Worm (Caenorhabditis elegans) whole organism, L4 larva: ENCODE measurements around the gene sqv-1.

ENCODE experiments used
- D1046.2 ChIP-seq: fragments of 200-800 bp; sonication (Bioruptor generic); IDR thresholded peaks from 2 replicates; pipeline ENCODE4 v1.3.6; 2022; ENCODE audit warnings: missing genetic modification characterization, missing compliant biosample characterization
- F44E2.7 ChIP-seq: fragments of 200-800 bp; sonication (Bioruptor generic); IDR thresholded peaks from 2 replicates; pipeline ENCODE4 v2.1.2; 2022; ENCODE audit warnings: missing genetic modification characterization, missing compliant biosample characterization
- F49E8.2 ChIP-seq: sonication (generic microtip); optimal IDR thresholded peaks from 2 replicates; lab custom pipeline; 2016; ENCODE audit warnings: missing compliant biosample characterization, mild to moderate bottlenecking, missing genetic modification characterization, borderline replicate concordance
- T26A8.4 ChIP-seq: fragments of 200-800 bp; sonication (Bioruptor generic); IDR thresholded peaks from 2 replicates; pipeline ENCODE4 v1.3.6; 2022; ENCODE audit warnings: missing genetic modification characterization, missing compliant biosample characterization
- Y48G9A.11 ChIP-seq: fragments of 200-800 bp; sonication (Bioruptor generic); IDR thresholded peaks from 2 replicates; pipeline ENCODE4 v1.3.6; 2022; ENCODE audit warnings: missing genetic modification reagents, missing genetic modification characterization, missing compliant biosample characterization
- Y75B8A.6 ChIP-seq: fragments of 200-800 bp; sonication (Bioruptor generic); IDR thresholded peaks from 2 replicates; pipeline ENCODE4 v1.3.6; 2022; ENCODE audit warnings: missing genetic modification reagents, missing genetic modification characterization, missing compliant biosample characterization
- ZK546.5 ChIP-seq, 2 experiments: sonication (generic microtip); optimal IDR thresholded peaks; 2 replicates each; lab custom pipeline; 2017; ENCODE audit warnings: missing biosample characterization in 2 of 2, missing genetic modification characterization in 2 of 2
- aha-1 ChIP-seq: fragments of 150-350 bp; peaks from one replicate; lab custom pipeline; 2014; ENCODE audit warnings: missing biosample characterization, missing genetic modification characterization
- aly-2 ChIP-seq: sonication (generic microtip); optimal IDR thresholded peaks from 2 replicates; lab custom pipeline; 2018; ENCODE audit warnings: missing biosample characterization, missing genetic modification characterization
- attf-4 ChIP-seq: sonication (generic microtip); optimal IDR thresholded peaks from 3 replicates; lab custom pipeline; 2017; ENCODE audit warnings: missing biosample characterization, missing genetic modification characterization
- ceh-28 ChIP-seq: fragments of 150-350 bp; optimal IDR thresholded peaks from 2 replicates; lab custom pipeline; 2014; ENCODE audit warnings: missing biosample characterization, missing genetic modification reagents, missing genetic modification characterization
- cey-2 ChIP-seq: sonication (generic microtip); optimal IDR thresholded peaks from 3 replicates; lab custom pipeline; 2017; ENCODE audit warnings: missing genetic modification characterization, mild to moderate bottlenecking, missing compliant biosample characterization, antibody characterized with exemption, borderline replicate concordance; ENCODE audit not compliant: insufficient read depth
- daf-16 ChIP-seq, 3 experiments: sonication (generic microtip); optimal IDR thresholded peaks; 2 replicates each; lab custom pipeline; 2016 to 2017; ENCODE audit warnings: missing genetic modification characterization in 3 of 3, missing genetic modification reagents in 3 of 3, mild to moderate bottlenecking in 2 of 3, missing compliant biosample characterization in 2 of 3, missing biosample characterization in 1 of 3, moderate library complexity in 1 of 3
- daf-8 ChIP-seq: fragments of 200-800 bp; sonication (Bioruptor generic); IDR thresholded peaks from 2 replicates; pipeline ENCODE4 v1.3.6; 2022; ENCODE audit warnings: missing genetic modification characterization, missing compliant biosample characterization
- dmd-6 ChIP-seq: fragments of 200-800 bp; sonication (Bioruptor generic); IDR thresholded peaks from 2 replicates; pipeline ENCODE4 v1.3.6; 2022; ENCODE audit warnings: missing genetic modification reagents, missing genetic modification characterization, missing compliant biosample characterization
- dmd-8 ChIP-seq: fragments of 200-800 bp; sonication (Bioruptor generic); IDR thresholded peaks from 2 replicates; pipeline ENCODE4 v1.3.6; 2022; ENCODE audit warnings: missing genetic modification characterization, missing compliant biosample characterization
- dpl-1 ChIP-seq: fragments of 150-350 bp; optimal IDR thresholded peaks from 2 replicates; lab custom pipeline; 2014; ENCODE audit warnings: missing biosample characterization, missing genetic modification reagents, missing genetic modification characterization
- dve-1 ChIP-seq: sonication (generic microtip); optimal IDR thresholded peaks from 2 replicates; lab custom pipeline; 2017; ENCODE audit warnings: antibody characterized with exemption, mild to moderate bottlenecking, missing genetic modification characterization, missing compliant biosample characterization; ENCODE audit not compliant: insufficient read depth
- egl-27 ChIP-seq: sonication (generic microtip); optimal IDR thresholded peaks from 3 replicates; lab custom pipeline; 2017; ENCODE audit warnings: missing biosample characterization, missing genetic modification reagents, missing genetic modification characterization
- hlh-30 ChIP-seq: sonication (generic microtip); optimal IDR thresholded peaks from 2 replicates; lab custom pipeline; 2017; ENCODE audit warnings: antibody characterized with exemption, mild to moderate bottlenecking, missing genetic modification characterization, missing compliant biosample characterization; ENCODE audit not compliant: insufficient read depth
- hmg-1.1 ChIP-seq: fragments of 200-800 bp; sonication (Bioruptor generic); IDR thresholded peaks from 2 replicates; pipeline ENCODE4 v1.3.6; 2022; ENCODE audit warnings: missing genetic modification reagents, missing genetic modification characterization, missing compliant biosample characterization
- lin-13 ChIP-seq: fragments of 150-350 bp; optimal IDR thresholded peaks from 2 replicates; lab custom pipeline; 2014; ENCODE audit warnings: missing biosample characterization, missing genetic modification reagents, missing genetic modification characterization
- lin-15B ChIP-seq: fragments of 150-350 bp; sonication (generic microtip); optimal IDR thresholded peaks from 3 replicates; lab custom pipeline; 2014; ENCODE audit warnings: missing biosample characterization, missing genetic modification characterization
- lin-38 ChIP-seq: fragments of 200-800 bp; sonication (Bioruptor generic); IDR thresholded peaks from 2 replicates; pipeline ENCODE4 v1.3.6; 2022; ENCODE audit warnings: missing genetic modification reagents, missing genetic modification characterization, missing compliant biosample characterization
- mdt-29 ChIP-seq: fragments of 200-800 bp; sonication (Bioruptor generic); IDR thresholded peaks from 2 replicates; pipeline ENCODE4 v1.3.6; 2022; ENCODE audit warnings: missing genetic modification reagents, missing genetic modification characterization, missing compliant biosample characterization
- mxl-2 ChIP-seq: fragments of 200-800 bp; sonication (Bioruptor generic); conservative IDR thresholded peaks from 2 replicates; pipeline ENCODE4 v1.3.6; 2022; ENCODE audit warnings: missing genetic modification reagents, missing genetic modification characterization, missing compliant biosample characterization
- nhr-102 ChIP-seq: sonication (generic microtip); optimal IDR thresholded peaks from 2 replicates; lab custom pipeline; 2016; ENCODE audit warnings: mild to moderate bottlenecking, missing genetic modification characterization, moderate library complexity, missing compliant biosample characterization
- nhr-237 ChIP-seq: sonication (generic microtip); optimal IDR thresholded peaks from 2 replicates; lab custom pipeline; 2017; ENCODE audit warnings: missing biosample characterization, missing genetic modification characterization
- nhr-25 ChIP-seq: sonication (generic microtip); optimal IDR thresholded peaks from 2 replicates; lab custom pipeline; 2017; ENCODE audit warnings: missing genetic modification characterization, mild to moderate bottlenecking, missing compliant biosample characterization, antibody characterized with exemption, moderate library complexity, borderline replicate concordance; ENCODE audit not compliant: insufficient read depth
- nhr-41 ChIP-seq: fragments of 200-800 bp; sonication (Bioruptor generic); IDR thresholded peaks from 2 replicates; pipeline ENCODE4 v1.3.6; 2022; ENCODE audit warnings: missing genetic modification reagents, missing genetic modification characterization, missing compliant biosample characterization
- nhr-42 ChIP-seq: fragments of 200-800 bp; sonication (Bioruptor generic); IDR thresholded peaks from 2 replicates; pipeline ENCODE4 v1.3.6; 2022; ENCODE audit warnings: missing genetic modification characterization, missing compliant biosample characterization
- nhr-48 ChIP-seq: sonication (generic microtip); optimal IDR thresholded peaks from 2 replicates; lab custom pipeline; 2016; ENCODE audit warnings: mild to moderate bottlenecking, missing genetic modification characterization, missing compliant biosample characterization
- nhr-6 ChIP-seq: fragments of 150-350 bp; optimal IDR thresholded peaks from 2 replicates; lab custom pipeline; 2014; ENCODE audit warnings: missing biosample characterization, missing genetic modification characterization
- nhr-77 ChIP-seq: fragments of 150-350 bp; optimal IDR thresholded peaks from 2 replicates; lab custom pipeline; 2014; ENCODE audit warnings: missing biosample characterization, missing genetic modification characterization
- pha-4 ChIP-seq, 2 experiments: fragments of 150-350 bp in 1 of 2; fragments of 200-800 bp in 1 of 2; sonication (Bioruptor generic) in 1 of 2; IDR thresholded peaks in 1 of 2; optimal IDR thresholded peaks in 1 of 2; 2 replicates each; pipeline versions ENCODE4 v1.3.6 to Lab custom; 2014 to 2022; ENCODE audit warnings: missing genetic modification characterization in 2 of 2, missing genetic modification reagents in 2 of 2, missing biosample characterization in 1 of 2, missing compliant biosample characterization in 1 of 2
- skn-1 ChIP-seq: fragments of 150-350 bp; optimal IDR thresholded peaks from 2 replicates; lab custom pipeline; 2014; ENCODE audit warnings: missing biosample characterization, missing genetic modification characterization
- snpc-1.2 ChIP-seq: fragments of 200-800 bp; sonication (Bioruptor generic); IDR thresholded peaks from 2 replicates; pipeline ENCODE4 v1.3.6; 2022; ENCODE audit warnings: missing genetic modification reagents, missing genetic modification characterization, missing compliant biosample characterization
- spr-3 ChIP-seq: fragments of 200-800 bp; sonication (Bioruptor generic); optimal IDR thresholded peaks from 2 replicates; lab custom pipeline; 2018; ENCODE audit warnings: mild to moderate bottlenecking, missing genetic modification characterization, missing compliant biosample characterization
- unc-130 ChIP-seq: sonication (generic microtip); optimal IDR thresholded peaks from 2 replicates; lab custom pipeline; 2016; ENCODE audit warnings: missing genetic modification reagents, missing genetic modification characterization, missing compliant biosample characterization
- unc-39 ChIP-seq: sonication (generic microtip); optimal IDR thresholded peaks from 2 replicates; lab custom pipeline; 2017; ENCODE audit warnings: missing biosample characterization, missing genetic modification characterization
- vab-7 ChIP-seq: fragments of 200-800 bp; sonication (Bioruptor generic); IDR thresholded peaks from 2 replicates; pipeline ENCODE4 v1.3.6; 2022; ENCODE audit warnings: missing genetic modification reagents, missing genetic modification characterization, missing compliant biosample characterization
- zip-11 ChIP-seq: fragments of 200-800 bp; sonication (Bioruptor generic); IDR thresholded peaks from 2 replicates; pipeline ENCODE4 v1.3.6; 2022; ENCODE audit warnings: missing genetic modification characterization, missing compliant biosample characterization
- zip-2 ChIP-seq: fragments of 150-350 bp; optimal IDR thresholded peaks from 2 replicates; lab custom pipeline; 2014; ENCODE audit warnings: missing biosample characterization, missing genetic modification characterization
- ztf-7 ChIP-seq: fragments of 150-350 bp; optimal IDR thresholded peaks from 2 replicates; lab custom pipeline; 2014; ENCODE audit warnings: missing biosample characterization, missing genetic modification characterization

sqv-1 gene

ce11 chrIV:8379278-8379677 lies 18.4 kb downstream of the sqv-1 start, which contains the start of gene nap-1 (continued):
- TF ChIP-seq F49E8.2: no peak
- TF ChIP-seq vab-7 (GFP tag; lab: Robert Waterston, UW): no peak
- no peak for TF ChIP-seq daf-16 (GFP tag; optimal IDR thresholded peaks at IDR 0.05; lab: Kevin White, UChicago)
- TF ChIP-seq daf-16 (tag; optimal IDR thresholded peaks at IDR 0.05; lab: Kevin White, UChicago): peak; percentile 87
- no peak for TF ChIP-seq ZK546.5 (tag; optimal IDR thresholded peaks at IDR 0.05; lab: Kevin White, UChicago)
- peak; percentile 67 for TF ChIP-seq dpl-1 (GFP tag; lab: Kevin White, UChicago)
- no peak for TF ChIP-seq Y75B8A.6 (GFP tag; lab: Robert Waterston, UW)
- TF ChIP-seq attf-4 (tag; lab: Kevin White, UChicago): no peak
- TF ChIP-seq nhr-237 (tag; lab: Kevin White, UChicago): no peak
- TF ChIP-seq nhr-6 (tag; lab: Kevin White, UChicago): peak; percentile 60
- peak; percentile 35 for TF ChIP-seq unc-130 (GFP tag; lab: Kevin White, UChicago)
- TF ChIP-seq lin-15B (tag; lab: Kevin White, UChicago): no peak
- TF ChIP-seq skn-1 (tag; lab: Kevin White, UChicago): no peak
- no peak for TF ChIP-seq nhr-42
- TF ChIP-seq ztf-7: peak; percentile 8
- no peak for TF ChIP-seq daf-8 (GFP tag; lab: Robert Waterston, UW)
- no peak for TF ChIP-seq ceh-28
- TF ChIP-seq spr-3 (GFP tag; lab: Kevin White, UChicago): no peak
- no peak for TF ChIP-seq egl-27 (tag; lab: Kevin White, UChicago)
- no peak for TF ChIP-seq aly-2 (tag; lab: Kevin White, UChicago)
- TF ChIP-seq Y48G9A.11 (GFP tag; lab: Robert Waterston, UW): no peak
- TF ChIP-seq aha-1 (tag; lab: Kevin White, UChicago): peak; percentile 39
- TF ChIP-seq pha-4 (GFP tag; IDR thresholded peaks at IDR 0.05; lab: Robert Waterston, UW): no peak
- TF ChIP-seq pha-4 (tag; optimal IDR thresholded peaks at IDR 0.05; lab: Kevin White, UChicago): peak; percentile 95
- TF ChIP-seq nhr-48: no peak
- TF ChIP-seq nhr-77 (tag; lab: Kevin White, UChicago): peak; percentile 83
- peak; percentile 78 for TF ChIP-seq hlh-30 (tag; lab: Kevin White, UChicago)
- TF ChIP-seq mxl-2: no peak
- peak; percentile 84 for TF ChIP-seq dve-1
- TF ChIP-seq nhr-41 (GFP tag; lab: Robert Waterston, UW): no peak
- no peak for TF ChIP-seq zip-11 (GFP tag; lab: Robert Waterston, UW)
- TF ChIP-seq cey-2 (tag; lab: Kevin White, UChicago): no peak
- peak; percentile 63 for TF ChIP-seq hmg-1.1
- no peak for TF ChIP-seq D1046.2
- peak; percentile 21 for TF ChIP-seq nhr-25 (tag; lab: Kevin White, UChicago)
- no peak for TF ChIP-seq mdt-29 (GFP tag; lab: Robert Waterston, UW)
- TF ChIP-seq lin-13 (GFP tag; lab: Kevin White, UChicago): peak; percentile 84
- no peak for TF ChIP-seq nhr-102 (tag; lab: Kevin White, UChicago)
- TF ChIP-seq T26A8.4 (GFP tag; lab: Robert Waterston, UW): peak; percentile 23; the same call in 1 of the 2 replicates
- no peak for TF ChIP-seq dmd-8 (GFP tag; lab: Robert Waterston, UW)
- peak; percentile 44; the same call in 1 of the 2 replicates for TF ChIP-seq dmd-6

- TF ChIP-seq unc-39 (tag; lab: Kevin White, UChicago): no peak
- no peak for TF ChIP-seq lin-38 (GFP tag; lab: Robert Waterston, UW)
- no peak for TF ChIP-seq snpc-1.2
- no peak for TF ChIP-seq F44E2.7 (GFP tag; lab: Robert Waterston, UW)
- TF ChIP-seq zip-2 (tag; lab: Kevin White, UChicago): no peak
These were observed 18.8 kb downstream of the sqv-1 start, which contains the start of gene praf-3 for ce11 chrIV:8379683-8380082. Gene praf-3, plus strand, starts transcription at chrIV:8379983.
